Worm (Caenorhabditis elegans) whole organism, L3 larva: ENCODE results near the gene abch-1.

Source experiments
- R02D3.7 ChIP-seq: fragments of 150-350 bp; optimal IDR thresholded peaks from 2 replicates; lab custom pipeline; 2014; ENCODE audit warnings: missing biosample characterization, missing genetic modification characterization
- nhr-11 ChIP-seq: fragments of 150-350 bp; optimal IDR thresholded peaks from 2 replicates; lab custom pipeline; 2014; ENCODE audit warnings: missing biosample characterization, missing genetic modification characterization
- nhr-25 ChIP-seq: sonication (generic microtip); optimal IDR thresholded peaks from 2 replicates; lab custom pipeline; 2017; ENCODE audit warnings: missing biosample characterization, missing genetic modification characterization

DNA sequence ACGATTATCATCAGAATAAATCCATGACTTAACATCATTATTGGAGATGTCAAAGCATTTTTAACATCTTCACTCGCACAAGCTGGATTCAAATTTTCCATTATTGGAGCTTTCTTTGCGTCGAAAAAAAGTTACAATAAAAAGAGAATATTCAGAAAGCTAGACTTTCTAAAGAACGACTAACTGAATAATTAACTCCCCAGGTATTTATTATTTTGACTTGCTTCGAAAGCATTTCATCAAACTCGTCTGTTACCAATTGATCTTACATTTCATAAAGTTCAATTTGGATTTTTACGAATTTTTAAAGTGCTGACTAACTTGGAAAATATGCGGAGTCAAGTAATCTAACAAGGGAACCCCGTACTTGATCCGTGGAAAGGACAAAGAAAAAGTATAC, 44.2 kb upstream of the abch-1 start, which contains the start of gene sra-29:
- no peak for TF ChIP-seq R02D3.7
- TF ChIP-seq nhr-11 (tag; lab: Kevin White, UChicago), result no peak
- TF ChIP-seq nhr-25 (tag; lab: Kevin White, UChicago), result no peak
